Fruit fly (Drosophila melanogaster): ENCODE measurements around the gene CtsL4.

Gene CtsL4

DNA sequence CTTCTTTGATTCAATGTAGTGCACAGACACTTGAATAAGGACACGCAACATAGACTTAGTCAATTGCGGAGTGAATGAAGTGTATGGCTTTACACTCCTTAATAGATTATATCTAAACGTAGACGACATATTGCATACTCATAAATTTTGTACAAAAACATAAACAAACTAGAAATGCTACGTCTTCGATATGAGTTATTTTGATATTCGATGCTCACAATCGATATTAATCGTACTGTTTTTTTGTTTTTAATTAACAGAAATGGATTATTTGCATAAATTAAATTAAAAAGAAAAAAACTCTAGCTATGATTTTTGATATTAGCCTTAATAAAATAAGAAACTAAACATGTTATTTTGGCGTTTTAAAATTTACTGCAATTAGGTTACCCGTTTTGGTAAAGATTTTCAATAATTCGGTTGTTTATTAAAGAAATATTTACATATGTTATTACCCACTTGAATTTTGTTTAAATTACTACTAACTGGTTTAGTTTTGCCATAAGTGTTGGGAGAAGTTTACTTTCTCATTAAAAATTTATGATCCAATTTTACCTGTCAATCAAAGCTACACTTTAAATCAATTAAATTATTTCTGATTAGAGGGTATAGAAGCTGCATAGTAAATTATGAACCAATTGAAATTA is 48.7 kb upstream of the CtsL4 start, which contains the start of the genes CG17768, LSm-4 and Ir31a (continued):
- TF ChIP-seq Hmr (GFP tag; optimal IDR thresholded peaks at IDR 0.05) (no peak), CG12391 (tag; optimal IDR thresholded peaks at IDR 0.05) (no peak), otp (GFP tag; IDR thresholded peaks at IDR 0.05) (no peak), CG15479 (GFP tag; optimal IDR thresholded peaks at IDR 0.05) (no peak), CkIIα-i1 (GFP tag; IDR thresholded peaks at IDR 0.05) (no peak), CG8924 (tag; optimal IDR thresholded peaks at IDR 0.05) (peak; percentile 25), Hmx (GFP tag; optimal IDR thresholded peaks at IDR 0.05) (no peak), CG10462 (GFP tag; optimal IDR thresholded peaks at IDR 0.05) (no peak), pum (GFP tag; optimal IDR thresholded peaks at IDR 0.05) (no peak), CG10321 (GFP tag; IDR thresholded peaks at IDR 0.05) (no peak), CG34224 (GFP tag; IDR thresholded peaks at IDR 0.05; ENCODE audit: partially characterized antibody) (peak; percentile 85), klu (GFP tag; IDR thresholded peaks at IDR 0.05) (no peak), Mes4 (GFP tag; optimal IDR thresholded peaks at IDR 0.05) (no peak), wdn (GFP tag; IDR thresholded peaks at IDR 0.05) (no peak), mld (GFP tag; IDR thresholded peaks at IDR 0.05; ENCODE audit: partially characterized antibody) (0 out of 3 replicates have a peak, but pooled peaks have one; percentile 59), vvl (GFP tag; IDR thresholded peaks at IDR 0.05) (peak; percentile 84), repo (GFP tag; optimal IDR thresholded peaks at IDR 0.05) (no peak), CG2116 (GFP tag; optimal IDR thresholded peaks at IDR 0.05) (peak; percentile 26), CG30403 (GFP tag; optimal IDR thresholded peaks at IDR 0.05) (no peak), E2f2 (GFP tag; IDR thresholded peaks at IDR 0.05) (peak; percentile 19; the same call in 1 of the 2 replicates), schlank (tag; optimal IDR thresholded peaks at IDR 0.05) (no peak), CG18619 (GFP tag; optimal IDR thresholded peaks at IDR 0.05) (no peak), Bgb (GFP tag; IDR thresholded peaks at IDR 0.05; ENCODE audit: partially characterized antibody) (peak; percentile 80), wor (GFP tag; IDR thresholded peaks at IDR 0.05) (no peak), Dip2 (GFP tag; IDR thresholded peaks at IDR 0.05) (no peak), odd (GFP tag; optimal IDR thresholded peaks at IDR 0.05) (no peak), CG1603 (tag; optimal IDR thresholded peaks at IDR 0.05) (no peak), danr (GFP tag; IDR thresholded peaks at IDR 0.05) (no peak), CG10431 (GFP tag; optimal IDR thresholded peaks at IDR 0.05) (no peak), Gug (GFP tag; IDR thresholded peaks at IDR 0.05) (no peak), hbn (GFP tag; IDR thresholded peaks at IDR 0.05; ENCODE audit: partially characterized antibody) (peak; percentile 84), eyg (GFP tag; optimal IDR thresholded peaks at IDR 0.05) (no peak), scrt (GFP tag; optimal IDR thresholded peaks at IDR 0.05) (no peak), cg (GFP tag; optimal IDR thresholded peaks at IDR 0.05) (no peak), CG4707 (GFP tag; optimal IDR thresholded peaks at IDR 0.05) (no peak), Optix (GFP tag; IDR thresholded peaks at IDR 0.05) (no peak), stwl (tag; optimal IDR thresholded peaks at IDR 0.05) (peak; percentile 18), ranshi (GFP tag; IDR thresholded peaks at IDR 0.05) (no peak), Nf-YC (tag; optimal IDR thresholded peaks at IDR 0.05) (no peak), CG7372 (GFP tag; IDR thresholded peaks at IDR 0.05) (no peak), Scr (GFP tag; IDR thresholded peaks at IDR 0.05; ENCODE audit: partially characterized antibody) (peak; percentile 87), Six4 (GFP tag; optimal IDR thresholded peaks at IDR 0.05) (no peak), CG18764 (GFP tag; optimal IDR thresholded peaks at IDR 0.05) (no peak), Ets65A (GFP tag) (no peak), H2.0 (GFP tag; IDR thresholded peaks at IDR 0.05) (no peak), unc-4 (GFP tag; IDR thresholded peaks at IDR 0.05; ENCODE audit: partially characterized antibody) (peak; percentile 83), CG9215 (GFP tag; IDR thresholded peaks at IDR 0.05) (no peak), CG7987 (GFP tag; optimal IDR thresholded peaks at IDR 0.05) (no peak), CG10654 (GFP tag; optimal IDR thresholded peaks at IDR 0.05) (no peak), toy (GFP tag; IDR thresholded peaks at IDR 0.05) (no peak), Camta (GFP tag; optimal IDR thresholded peaks at IDR 0.05) (no peak)
